Fruit fly (Drosophila melanogaster): ENCODE measurements around the gene CG4911.
A peak's percentile ranks its signal among the peaks of the same experiment; 100 is the strongest.

Gene CG4911

dm6 chr3L:9042200-9042988, 30.1 kb downstream of the CG4911 start (continued):
- TF ChIP-seq ash1 (GFP tag; optimal IDR thresholded peaks at IDR 0.05), result no peak
- no peak for TF ChIP-seq pzg (GFP tag; optimal IDR thresholded peaks at IDR 0.05)
- no peak for TF ChIP-seq C15 (GFP tag; IDR thresholded peaks at IDR 0.05)
- no peak for TF ChIP-seq Sry-β (GFP tag; optimal IDR thresholded peaks at IDR 0.05)
- TF ChIP-seq CG13424 (tag; optimal IDR thresholded peaks at IDR 0.05), result peak; percentile 59
- TF ChIP-seq CoRest (tag; optimal IDR thresholded peaks at IDR 0.05), result peak; percentile 37
- TF ChIP-seq D (optimal IDR thresholded peaks at IDR 0.05), result peak; percentile 52
- TF ChIP-seq D (GFP tag; optimal IDR thresholded peaks at IDR 0.05), result peak; percentile 62
- no peak for TF ChIP-seq toy (GFP tag; IDR thresholded peaks at IDR 0.05)
- TF ChIP-seq Meics (GFP tag; optimal IDR thresholded peaks at IDR 0.05), result no peak
- TF ChIP-seq nerfin-2 (GFP tag; IDR thresholded peaks at IDR 0.05; ENCODE audit: partially characterized antibody), result no peak
- no peak for TF ChIP-seq ab (GFP tag; optimal IDR thresholded peaks at IDR 0.05)
- TF ChIP-seq ewg (GFP tag; optimal IDR thresholded peaks at IDR 0.05), result peak; percentile 5
- peak; percentile 27 for TF ChIP-seq CG2202 (tag; optimal IDR thresholded peaks at IDR 0.05)
- no peak for TF ChIP-seq CG4404 (GFP tag; IDR thresholded peaks at IDR 0.05)
- TF ChIP-seq Optix (GFP tag; IDR thresholded peaks at IDR 0.05), result no peak
- no peak for TF ChIP-seq CG10462 (GFP tag; optimal IDR thresholded peaks at IDR 0.05)
- no peak for TF ChIP-seq Aef1 (GFP tag; IDR thresholded peaks at IDR 0.05)
- TF ChIP-seq croc (GFP tag; conservative IDR thresholded peaks at IDR 0.05), result peak; percentile 45; the same call in 1 of the 3 replicates
- TF ChIP-seq CG1647 (GFP tag; optimal IDR thresholded peaks at IDR 0.05), result no peak
- TF ChIP-seq CG16815 (GFP tag; optimal IDR thresholded peaks at IDR 0.05), result no peak
- no peak for TF ChIP-seq sd (tag; optimal IDR thresholded peaks at IDR 0.05)
- no peak for TF ChIP-seq CG3995 (GFP tag; optimal IDR thresholded peaks at IDR 0.05)
- TF ChIP-seq klu (GFP tag; IDR thresholded peaks at IDR 0.05), result no peak
- TF ChIP-seq H15 (GFP tag; IDR thresholded peaks at IDR 0.05), result no peak
- no peak for TF ChIP-seq CG14441 (GFP tag; IDR thresholded peaks at IDR 0.05)
- TF ChIP-seq MTF-1 (GFP tag; optimal IDR thresholded peaks at IDR 0.05; ENCODE audit: borderline replicate concordance), result no peak
- peak; percentile 27; the same call in 1 of the 2 replicates for TF ChIP-seq CG14667 (GFP tag; IDR thresholded peaks at IDR 0.05)
- no peak for TF ChIP-seq CG6765 (GFP tag; optimal IDR thresholded peaks at IDR 0.05)
- TF ChIP-seq Bteb2 (GFP tag; optimal IDR thresholded peaks at IDR 0.05), result no peak
- no peak for TF ChIP-seq CG6175 (GFP tag; IDR thresholded peaks at IDR 0.05)
- no peak for TF ChIP-seq ERR (GFP tag; optimal IDR thresholded peaks at IDR 0.05)
- no peak for TF ChIP-seq disco-r (GFP tag; optimal IDR thresholded peaks at IDR 0.05)
- peak; percentile 33 for TF ChIP-seq CG4424 (GFP tag; optimal IDR thresholded peaks at IDR 0.05)
- no peak for TF ChIP-seq CG32532 (GFP tag; IDR thresholded peaks at IDR 0.05)
- no peak for TF ChIP-seq nau (GFP tag; optimal IDR thresholded peaks at IDR 0.05)
- no peak for TF ChIP-seq chm (GFP tag; IDR thresholded peaks at IDR 0.05)
- no peak for TF ChIP-seq Jarid2 (GFP tag; optimal IDR thresholded peaks at IDR 0.05)
- no peak for TF ChIP-seq CG6854 (GFP tag; optimal IDR thresholded peaks at IDR 0.05)
- no peak for TF ChIP-seq chn (GFP tag; optimal IDR thresholded peaks at IDR 0.05)
- no peak for TF ChIP-seq wor (GFP tag; IDR thresholded peaks at IDR 0.05)
- no peak for TF ChIP-seq zen2 (GFP tag; IDR thresholded peaks at IDR 0.05; ENCODE audit: partially characterized antibody)
- peak; percentile 5 for TF ChIP-seq Xbp1 (GFP tag; optimal IDR thresholded peaks at IDR 0.05)
- TF ChIP-seq da (GFP tag; optimal IDR thresholded peaks at IDR 0.05), result no peak
- no peak for TF ChIP-seq rib (GFP tag; IDR thresholded peaks at IDR 0.05)
- TF ChIP-seq wek (GFP tag; optimal IDR thresholded peaks at IDR 0.05), result no peak
- TF ChIP-seq Dip3 (GFP tag; optimal IDR thresholded peaks at IDR 0.05), result no peak
- peak; percentile 63; the same call in 2 of the 3 replicates for TF ChIP-seq CG17361 (GFP tag; IDR thresholded peaks at IDR 0.05)
- no peak for TF ChIP-seq peb (GFP tag; IDR thresholded peaks at IDR 0.05)
- no peak for TF ChIP-seq CG12659 (GFP tag; optimal IDR thresholded peaks at IDR 0.05)
- TF ChIP-seq CG18476 (GFP tag; optimal IDR thresholded peaks at IDR 0.05), result no peak
